Worm (Caenorhabditis elegans) whole organism, mixed stage, embryonic: ENCODE measurements around the gene alh-11.
A peak's percentile ranks its signal among the peaks of the same experiment; 100 is the strongest.

Source experiments
- M03D4.4 ChIP-seq: sonication (generic microtip); optimal IDR thresholded peaks from 2 replicates; lab custom pipeline; 2017; ENCODE audit warnings: mild to moderate bottlenecking, missing genetic modification characterization, missing compliant biosample characterization
- bed-3 ChIP-seq: fragments of 200-800 bp; sonication (Bioruptor generic); optimal IDR thresholded peaks from 3 replicates; lab custom pipeline; 2018; ENCODE audit warnings: mild to moderate bottlenecking, missing genetic modification characterization, moderate library complexity, missing compliant biosample characterization
- blmp-1 ChIP-seq: fragments of 150-350 bp; optimal IDR thresholded peaks from 2 replicates; lab custom pipeline; 2014; ENCODE audit warnings: missing biosample characterization, missing genetic modification characterization
- ceh-39 ChIP-seq: fragments of 150-350 bp; optimal IDR thresholded peaks from 2 replicates; lab custom pipeline; 2014; ENCODE audit warnings: missing biosample characterization, missing genetic modification characterization
- ceh-43 ChIP-seq: fragments of 200-800 bp; sonication (Bioruptor generic); optimal IDR thresholded peaks from 2 replicates; lab custom pipeline; 2018; ENCODE audit warnings: mild to moderate bottlenecking, missing genetic modification characterization, moderate library complexity, missing compliant biosample characterization
- ceh-83 ChIP-seq: fragments of 200-800 bp; sonication (Bioruptor generic); optimal IDR thresholded peaks from 2 replicates; lab custom pipeline; 2018; ENCODE audit warnings: mild to moderate bottlenecking, missing genetic modification characterization, missing compliant biosample characterization
- drap-1 ChIP-seq: fragments of 200-800 bp; sonication (Bioruptor generic); optimal IDR thresholded peaks from 3 replicates; lab custom pipeline; 2018; ENCODE audit warnings: mild to moderate bottlenecking, missing genetic modification characterization, missing compliant biosample characterization
- elt-1 ChIP-seq: sonication (generic microtip); optimal IDR thresholded peaks from 2 replicates; lab custom pipeline; 2017; ENCODE audit warnings: missing genetic modification characterization, mild to moderate bottlenecking, missing compliant biosample characterization, antibody characterized with exemption, moderate library complexity, borderline replicate concordance; ENCODE audit not compliant: insufficient read depth
- elt-3 ChIP-seq: fragments of 150-350 bp; optimal IDR thresholded peaks from 2 replicates; lab custom pipeline; 2014; ENCODE audit warnings: missing biosample characterization, missing genetic modification characterization
- flh-1 ChIP-seq: fragments of 200-800 bp; sonication (Bioruptor generic); optimal IDR thresholded peaks from 2 replicates; lab custom pipeline; 2018; ENCODE audit warnings: mild to moderate bottlenecking, missing genetic modification characterization, moderate library complexity, missing compliant biosample characterization
- ham-2 ChIP-seq: fragments of 200-800 bp; sonication (Bioruptor generic); optimal IDR thresholded peaks from 2 replicates; lab custom pipeline; 2018; ENCODE audit warnings: mild to moderate bottlenecking, missing genetic modification characterization, missing compliant biosample characterization
- hlh-1 ChIP-seq: fragments of 150-350 bp; optimal IDR thresholded peaks from 2 replicates; lab custom pipeline; 2014; ENCODE audit warnings: missing biosample characterization, missing genetic modification reagents, missing genetic modification characterization
- lin-13 ChIP-seq: fragments of 150-350 bp; optimal IDR thresholded peaks from 2 replicates; lab custom pipeline; 2014; ENCODE audit warnings: missing biosample characterization, missing genetic modification characterization
- lin-32 ChIP-seq: fragments of 200-800 bp; sonication (Bioruptor generic); optimal IDR thresholded peaks from 2 replicates; lab custom pipeline; 2018; ENCODE audit warnings: mild to moderate bottlenecking, missing genetic modification characterization, missing compliant biosample characterization
- lsy-2 ChIP-seq: fragments of 150-350 bp; optimal IDR thresholded peaks from 2 replicates; lab custom pipeline; 2014; ENCODE audit warnings: missing biosample characterization, missing genetic modification characterization
- mab-5 ChIP-seq: fragments of 150-350 bp; optimal IDR thresholded peaks from 2 replicates; lab custom pipeline; 2014; ENCODE audit warnings: missing biosample characterization, missing genetic modification characterization
- mep-1 ChIP-seq: fragments of 150-350 bp; optimal IDR thresholded peaks from 2 replicates; lab custom pipeline; 2017; ENCODE audit warnings: missing biosample characterization, missing genetic modification reagents, missing genetic modification characterization, inconsistent platforms
- mls-2 ChIP-seq: sonication (generic microtip); optimal IDR thresholded peaks from 2 replicates; lab custom pipeline; 2016; ENCODE audit warnings: mild to moderate bottlenecking, missing genetic modification characterization, moderate library complexity, missing compliant biosample characterization
- nhr-12 ChIP-seq: fragments of 150-350 bp; optimal IDR thresholded peaks from 2 replicates; lab custom pipeline; 2014; ENCODE audit warnings: missing biosample characterization, missing genetic modification characterization
- nhr-2 ChIP-seq: fragments of 150-350 bp; optimal IDR thresholded peaks from 2 replicates; lab custom pipeline; 2014; ENCODE audit warnings: missing biosample characterization, missing genetic modification characterization
- nhr-28 ChIP-seq: fragments of 150-350 bp; optimal IDR thresholded peaks from 2 replicates; lab custom pipeline; 2014; ENCODE audit warnings: missing biosample characterization, missing genetic modification characterization
- pha-4 ChIP-seq: fragments of 150-350 bp; optimal IDR thresholded peaks from 2 replicates; lab custom pipeline; 2018; ENCODE audit warnings: missing biosample characterization, missing genetic modification reagents, missing genetic modification characterization
- sem-2 ChIP-seq: fragments of 200-800 bp; sonication (Bioruptor generic); optimal IDR thresholded peaks from 2 replicates; lab custom pipeline; 2018; ENCODE audit warnings: mild to moderate bottlenecking, missing genetic modification characterization, missing compliant biosample characterization
- snpc-4 ChIP-seq: fragments of 150-350 bp; optimal IDR thresholded peaks from 2 replicates; lab custom pipeline; 2014; ENCODE audit warnings: missing biosample characterization, missing genetic modification characterization
- sptf-1 ChIP-seq: sonication (generic microtip); optimal IDR thresholded peaks from 2 replicates; lab custom pipeline; 2017; ENCODE audit warnings: mild to moderate bottlenecking, missing genetic modification characterization, moderate library complexity, missing compliant biosample characterization
- tbx-8 ChIP-seq: fragments of 200-800 bp; sonication (Bioruptor generic); optimal IDR thresholded peaks from 2 replicates; lab custom pipeline; 2018; ENCODE audit warnings: mild to moderate bottlenecking, missing genetic modification characterization, moderate library complexity, missing compliant biosample characterization
- unc-120 ChIP-seq: sonication (generic microtip); optimal IDR thresholded peaks from 2 replicates; lab custom pipeline; 2017; ENCODE audit warnings: missing genetic modification characterization, missing compliant biosample characterization; ENCODE audit not compliant: poor library complexity, severe bottlenecking
- unc-39 ChIP-seq: fragments of 150-350 bp; optimal IDR thresholded peaks from 2 replicates; lab custom pipeline; 2014; ENCODE audit warnings: missing biosample characterization, missing genetic modification characterization
- unc-62 ChIP-seq: fragments of 150-350 bp; optimal IDR thresholded peaks from 2 replicates; lab custom pipeline; 2014; ENCODE audit warnings: missing biosample characterization, missing genetic modification reagents, missing genetic modification characterization
- zip-8 ChIP-seq: fragments of 150-350 bp; optimal IDR thresholded peaks from 2 replicates; lab custom pipeline; 2014; ENCODE audit warnings: missing biosample characterization, missing genetic modification characterization
- ztf-11 ChIP-seq: fragments of 150-350 bp; optimal IDR thresholded peaks from 2 replicates; lab custom pipeline; 2014; ENCODE audit warnings: missing biosample characterization, missing genetic modification characterization

alh-11 gene

ce11 chrIII:778771-779170 lies at the start of gene alh-11:
TSS of gene alh-11 (minus strand) at chrIII:778871.
- no peak for TF ChIP-seq drap-1
- TF ChIP-seq mls-2 (tag; lab: Kevin White, UChicago) = no peak
- no peak for TF ChIP-seq ceh-39 (tag; lab: Kevin White, UChicago)
- TF ChIP-seq M03D4.4 (tag; lab: Kevin White, UChicago) = no peak
- no peak for TF ChIP-seq elt-3 (tag; lab: Kevin White, UChicago)
- no peak for TF ChIP-seq zip-8 (tag; lab: Kevin White, UChicago)
- TF ChIP-seq tbx-8 (GFP tag; lab: Kevin White, UChicago) = no peak
- no peak for TF ChIP-seq unc-62 (GFP tag; lab: Kevin White, UChicago)
- TF ChIP-seq hlh-1 (tag; lab: Kevin White, UChicago) = no peak
- TF ChIP-seq lin-32 (GFP tag; lab: Kevin White, UChicago) = no peak
- no peak for TF ChIP-seq ceh-43 (GFP tag; lab: Kevin White, UChicago)
- TF ChIP-seq bed-3 (GFP tag; lab: Kevin White, UChicago) = no peak
- no peak for TF ChIP-seq nhr-28 (tag; lab: Kevin White, UChicago)

ce11 chrIII:825256-825655 lies 46.6 kb upstream of the alh-11 start:
- TF ChIP-seq flh-1 (GFP tag; lab: Kevin White, UChicago) = no peak
- no peak for TF ChIP-seq hlh-1 (tag; lab: Kevin White, UChicago)
- TF ChIP-seq elt-3 (tag; lab: Kevin White, UChicago) = no peak
- TF ChIP-seq bed-3 (GFP tag; lab: Kevin White, UChicago) = no peak
- no peak for TF ChIP-seq elt-1 (tag; lab: Kevin White, UChicago)
- no peak for TF ChIP-seq unc-120
- no peak for TF ChIP-seq tbx-8 (GFP tag; lab: Kevin White, UChicago)
- no peak for TF ChIP-seq pha-4 (tag; lab: Kevin White, UChicago)
- TF ChIP-seq nhr-28 (tag; lab: Kevin White, UChicago) = no peak
- no peak for TF ChIP-seq lin-13 (tag; lab: Kevin White, UChicago)
- TF ChIP-seq ceh-83 (GFP tag; lab: Kevin White, UChicago) = no peak
- TF ChIP-seq ztf-11 (tag; lab: Kevin White, UChicago) = no peak
- no peak for TF ChIP-seq mls-2 (tag; lab: Kevin White, UChicago)
- TF ChIP-seq nhr-2 = no peak
- TF ChIP-seq mep-1 (tag; lab: Kevin White, UChicago) = no peak
- no peak for TF ChIP-seq blmp-1 (tag; lab: Kevin White, UChicago)
- no peak for TF ChIP-seq ceh-39 (tag; lab: Kevin White, UChicago)
- TF ChIP-seq zip-8 (tag; lab: Kevin White, UChicago) = no peak

ce11 chrIII:822546-823272 lies 44.0 kb upstream of the alh-11 start, which contains the start of gene clec-149:
TSS of gene clec-149 (plus strand) at chrIII:823222.
- TF ChIP-seq sem-2 = no peak
- TF ChIP-seq unc-62 (GFP tag; lab: Kevin White, UChicago) = peak; percentile 43
- no peak for TF ChIP-seq mab-5

DNA sequence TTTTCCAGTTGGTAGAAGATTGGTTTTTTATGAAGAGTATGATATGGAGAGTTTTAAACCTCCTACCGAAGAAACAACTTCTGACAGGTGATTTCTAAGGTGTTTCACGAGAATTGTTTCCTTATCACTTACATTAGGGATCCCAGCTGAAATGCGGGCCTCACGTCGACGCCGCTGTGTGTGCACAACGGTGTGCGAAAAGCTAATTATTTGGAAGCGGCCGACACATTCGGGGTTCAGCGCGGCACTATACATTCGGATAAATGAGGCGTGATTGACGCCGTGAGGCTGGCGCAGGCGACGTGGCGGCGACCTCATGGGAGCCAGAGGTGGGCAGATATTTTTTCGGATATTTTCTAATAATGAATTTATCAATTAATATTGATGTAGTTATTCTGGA lies 40.6 kb upstream of the alh-11 start:
- no peak for TF ChIP-seq lsy-2 (tag; lab: Kevin White, UChicago)
- TF ChIP-seq lin-13 (tag; lab: Kevin White, UChicago) = no peak
- no peak for TF ChIP-seq blmp-1 (tag; lab: Kevin White, UChicago)
- no peak for TF ChIP-seq snpc-4 (tag; lab: Kevin White, UChicago)
- TF ChIP-seq ceh-83 (GFP tag; lab: Kevin White, UChicago) = no peak
- TF ChIP-seq ceh-39 (tag; lab: Kevin White, UChicago) = no peak
- no peak for TF ChIP-seq nhr-12 (tag; lab: Kevin White, UChicago)
- no peak for TF ChIP-seq unc-62 (GFP tag; lab: Kevin White, UChicago)
- no peak for TF ChIP-seq mep-1 (tag; lab: Kevin White, UChicago)
- no peak for TF ChIP-seq ham-2 (GFP tag; lab: Kevin White, UChicago)
- TF ChIP-seq zip-8 (tag; lab: Kevin White, UChicago) = no peak
- TF ChIP-seq elt-1 (tag; lab: Kevin White, UChicago) = no peak
- no peak for TF ChIP-seq unc-120
- no peak for TF ChIP-seq mls-2 (tag; lab: Kevin White, UChicago)
- TF ChIP-seq hlh-1 (tag; lab: Kevin White, UChicago) = no peak
- TF ChIP-seq sptf-1 (tag; lab: Kevin White, UChicago) = no peak
- no peak for TF ChIP-seq unc-39 (tag; lab: Kevin White, UChicago)
